Fruit fly (Drosophila melanogaster): ENCODE measurements around the gene U2af50.

DNA sequence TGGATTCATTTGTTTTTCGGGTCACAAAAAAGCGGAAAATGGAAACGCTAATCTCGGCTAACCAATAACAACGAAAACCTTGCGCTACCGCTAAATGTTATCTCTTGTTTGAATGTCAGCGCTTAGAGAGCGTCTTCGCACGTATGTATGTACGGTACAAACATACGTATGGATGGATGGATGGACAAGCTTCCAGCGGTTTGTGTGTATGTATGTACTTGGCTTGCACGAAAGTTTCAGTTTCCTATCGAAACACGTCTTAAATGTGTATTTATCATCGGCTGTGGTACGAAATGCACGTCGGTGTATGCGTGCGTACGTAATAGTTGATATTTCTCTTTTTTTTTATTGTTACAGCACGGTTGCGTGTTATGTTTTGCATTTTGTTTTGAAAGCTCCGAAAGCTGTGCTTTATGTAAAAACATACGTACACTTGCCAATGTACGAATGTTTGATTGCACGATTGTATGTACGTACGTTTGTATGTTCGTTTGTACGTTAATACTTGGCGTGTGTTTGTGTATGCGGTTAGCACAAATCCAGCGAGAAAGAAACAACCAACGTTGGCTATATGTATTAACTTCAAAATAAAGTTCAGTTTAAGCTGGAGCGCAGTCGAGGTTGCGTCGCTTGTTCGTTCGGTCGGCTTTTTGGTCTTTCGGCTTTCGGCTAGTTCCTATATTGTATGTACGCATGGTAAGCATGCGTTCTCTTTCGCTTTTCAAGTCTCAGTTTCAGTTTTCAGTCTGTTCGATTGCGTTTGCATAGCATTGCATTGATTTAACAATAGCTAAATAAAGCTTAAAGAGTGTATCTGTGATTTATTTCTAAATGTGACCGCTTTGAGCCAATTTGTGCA, 13.9 kb upstream of the U2af50 start, which contains the start of gene Fur2:
- TF ChIP-seq CTCF (optimal IDR thresholded peaks at IDR 0.05) (no peak), CG8478 (optimal IDR thresholded peaks at IDR 0.05) (no peak)

All from S2 (cell line).